Fruit fly (Drosophila melanogaster) whole organism, wandering third instar larva: ENCODE measurements around the gene CG7465.

Source experiments
- CG32264 ChIP-seq: fragments of 200-800 bp; sonication (Bioruptor generic); optimal IDR thresholded peaks from 2 replicates; lab custom pipeline; 2016; ENCODE audit warnings: missing biosample characterization, missing genetic modification characterization
- CrebA ChIP-seq: fragments of 200-800 bp; sonication (Bioruptor generic); optimal IDR thresholded peaks from 2 replicates; lab custom pipeline; 2016; ENCODE audit warnings: missing biosample characterization, mild to moderate bottlenecking, missing genetic modification characterization, borderline replicate concordance
- Dif ChIP-seq: fragments of 200-275, 200-300 bp; sonication (Bioruptor generic); optimal IDR thresholded peaks from 2 replicates; lab custom pipeline; 2018; ENCODE audit warnings: missing biosample characterization, missing genetic modification characterization; ENCODE audit not compliant: partially characterized antibody
- GATAd ChIP-seq: sonication (Bioruptor generic); optimal IDR thresholded peaks from 2 replicates; lab custom pipeline; 2016; ENCODE audit warnings: missing biosample characterization, missing genetic modification characterization
- OdsH ChIP-seq: fragments of 200-800 bp; sonication (Bioruptor generic); optimal IDR thresholded peaks from 2 replicates; lab custom pipeline; 2016; ENCODE audit warnings: missing biosample characterization, mild to moderate bottlenecking, missing genetic modification characterization
- Sp1 ChIP-seq: fragments of 200-800 bp; sonication (Bioruptor generic); optimal IDR thresholded peaks from 3 replicates; lab custom pipeline; 2019; ENCODE audit warnings: missing biosample characterization, mild to moderate bottlenecking, missing genetic modification characterization, moderate library complexity
- dsf ChIP-seq: sonication (Bioruptor generic); optimal IDR thresholded peaks from 2 replicates; lab custom pipeline; 2016; ENCODE audit warnings: missing biosample characterization, missing genetic modification characterization, borderline replicate concordance

DNA sequence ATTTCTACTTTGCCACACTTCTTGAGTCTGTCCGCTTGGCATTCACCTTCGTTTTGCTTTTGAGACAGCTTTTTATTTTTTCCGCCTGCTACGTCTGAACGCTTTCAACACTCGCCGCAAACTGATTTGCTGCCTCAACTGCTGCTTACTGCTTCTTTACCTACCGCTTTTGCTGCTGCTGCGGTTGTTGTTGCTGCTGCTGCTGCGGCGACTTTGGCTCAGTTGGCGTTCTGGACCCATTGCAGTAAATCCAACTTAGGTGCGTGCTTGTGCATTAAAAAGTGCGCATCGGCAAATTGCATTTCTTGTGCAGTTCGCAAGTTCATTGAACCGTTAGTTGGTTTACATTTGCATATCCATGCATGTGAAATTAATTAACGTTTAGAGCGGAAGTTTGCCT, 28.2 kb downstream of the CG7465 start, which contains the start of gene NT1:
- no peak for TF ChIP-seq Dif (GFP tag; lab: Kevin White, UChicago)
- TF ChIP-seq dsf (GFP tag; lab: Kevin White, UChicago): no peak
- no peak for TF ChIP-seq Sp1
- TF ChIP-seq OdsH (GFP tag; lab: Kevin White, UChicago): no peak
- TF ChIP-seq CrebA (GFP tag; lab: Kevin White, UChicago): no peak
- no peak for TF ChIP-seq GATAd (GFP tag; lab: Kevin White, UChicago)
- no peak for TF ChIP-seq CG32264 (GFP tag; lab: Kevin White, UChicago)
